Fruit fly (Drosophila melanogaster) whole organism, pupa: ENCODE results near the gene SKIP.
A peak's percentile ranks its signal among the peaks of the same experiment; 100 is the strongest.

ENCODE experiments used
- CG17806 ChIP-seq: fragments of 200-800 bp; sonication (Bioruptor generic); optimal IDR thresholded peaks from 2 replicates; lab custom pipeline; 2018; ENCODE audit warnings: missing biosample characterization, mild to moderate bottlenecking, missing genetic modification characterization, moderate library complexity
- CG34367 ChIP-seq: fragments of 200-800 bp; sonication (Bioruptor generic); optimal IDR thresholded peaks from 2 replicates; lab custom pipeline; 2018; ENCODE audit warnings: missing biosample characterization, mild to moderate bottlenecking, missing genetic modification characterization
- CG4496 ChIP-seq: fragments of 200-800 bp; sonication (Bioruptor generic); IDR thresholded peaks from 3 replicates; pipeline ENCODE4 v1.3.6; 2022; ENCODE audit warnings: missing biosample characterization, missing genetic modification characterization
- CG8159 ChIP-seq: fragments of 200-800 bp; sonication (Bioruptor generic); optimal IDR thresholded peaks from 3 replicates; lab custom pipeline; 2018; ENCODE audit warnings: missing biosample characterization, mild to moderate bottlenecking, missing genetic modification characterization, moderate library complexity
- EcR ChIP-seq: fragments of 200-800 bp; sonication (Bioruptor generic); optimal IDR thresholded peaks from 3 replicates; lab custom pipeline; 2019; ENCODE audit warnings: missing biosample characterization, missing genetic modification characterization, mild to moderate bottlenecking, moderate library complexity, missing genetic modification reagents
- Pif1B ChIP-seq: fragments of 200-800 bp; sonication (Bioruptor generic); optimal IDR thresholded peaks from 3 replicates; lab custom pipeline; 2016; ENCODE audit warnings: missing biosample characterization, missing genetic modification characterization
- fd96Ca ChIP-seq: fragments of 200-800 bp; sonication (Bioruptor generic); IDR thresholded peaks from 3 replicates; pipeline ENCODE4 v1.3.6; 2022; ENCODE audit warnings: missing biosample characterization, missing genetic modification characterization
- rn ChIP-seq: fragments of 200-800 bp; sonication (Bioruptor generic); IDR thresholded peaks from 2 replicates; pipeline ENCODE4 v1.3.6; 2022; ENCODE audit warnings: missing biosample characterization, missing genetic modification characterization

- TF ChIP-seq CG4496 (no peak), rn (GFP tag; lab: Robert Waterston, UW) (no peak), fd96Ca (no peak), CG34367 (no peak), CG8159 (tag; lab: Kevin White, UChicago) (no peak), EcR (GFP tag; lab: Kevin White, UChicago) (peak; percentile 1), Pif1B (GFP tag; lab: Kevin White, UChicago) (no peak), CG17806 (tag; lab: Kevin White, UChicago) (no peak)
These were observed 49.3 kb downstream of the SKIP start for dm6 chr3R:22182939-22183338.
